Worm (Caenorhabditis elegans) whole organism, L2 larva: ENCODE measurements around the gene nspb-5.
"Not testable (repeated sequence)": the region's sequence is repeated elsewhere in the genome, so short reads cannot be mapped to it uniquely, and the experiment has no call there.

ENCODE experiments used
- C34F6.9 ChIP-seq: fragments of 150-350 bp; optimal IDR thresholded peaks from 2 replicates; lab custom pipeline; 2014; ENCODE audit warnings: missing biosample characterization, missing genetic modification characterization
- F13H6.1 ChIP-seq: sonication (generic microtip); optimal IDR thresholded peaks from 2 replicates; lab custom pipeline; 2016; ENCODE audit warnings: missing genetic modification characterization, missing compliant biosample characterization
- R02D3.7 ChIP-seq: fragments of 150-350 bp; optimal IDR thresholded peaks from 2 replicates; lab custom pipeline; 2014; ENCODE audit warnings: missing biosample characterization, missing genetic modification characterization
- ZK546.5 ChIP-seq: sonication (generic microtip); optimal IDR thresholded peaks from 2 replicates; lab custom pipeline; 2017; ENCODE audit warnings: missing biosample characterization, missing genetic modification characterization
- blmp-1 ChIP-seq: sonication (generic microtip); optimal IDR thresholded peaks from 2 replicates; lab custom pipeline; 2017; ENCODE audit warnings: missing genetic modification characterization, mild to moderate bottlenecking, missing compliant biosample characterization, antibody characterized with exemption, moderate library complexity; ENCODE audit not compliant: insufficient read depth
- ceh-82 ChIP-seq: fragments of 150-350 bp; optimal IDR thresholded peaks from 2 replicates; lab custom pipeline; 2014; ENCODE audit warnings: missing biosample characterization, missing genetic modification characterization
- crh-2 ChIP-seq: sonication (generic microtip); optimal IDR thresholded peaks from 2 replicates; lab custom pipeline; 2017; ENCODE audit warnings: missing biosample characterization, missing genetic modification characterization
- dmd-4 ChIP-seq: sonication (generic microtip); optimal IDR thresholded peaks from 2 replicates; lab custom pipeline; 2017; ENCODE audit warnings: missing biosample characterization, missing genetic modification characterization
- egl-27 ChIP-seq: sonication (generic microtip); optimal IDR thresholded peaks from 3 replicates; lab custom pipeline; 2017; ENCODE audit warnings: missing biosample characterization, missing genetic modification reagents, missing genetic modification characterization
- fos-1 ChIP-seq: fragments of 150-350 bp; optimal IDR thresholded peaks from 2 replicates; lab custom pipeline; 2014; ENCODE audit warnings: missing biosample characterization, missing genetic modification characterization
- gmeb-1 ChIP-seq: fragments of 150-350 bp; optimal IDR thresholded peaks from 2 replicates; lab custom pipeline; 2014; ENCODE audit warnings: missing biosample characterization, missing genetic modification characterization
- lin-11 ChIP-seq: fragments of 150-350 bp; sonication (generic microtip); optimal IDR thresholded peaks from 2 replicates; lab custom pipeline; 2014; ENCODE audit warnings: missing biosample characterization, missing genetic modification characterization, inconsistent platforms, mixed read lengths
- lin-13 ChIP-seq: fragments of 150-350 bp; optimal IDR thresholded peaks from 2 replicates; lab custom pipeline; 2014; ENCODE audit warnings: missing biosample characterization, missing genetic modification reagents, missing genetic modification characterization
- lsy-2 ChIP-seq, 2 experiments: fragments of 150-350 bp in 1 of 2; sonication (generic microtip) in 1 of 2; optimal IDR thresholded peaks; 2 replicates each; lab custom pipeline; 2014 to 2017; ENCODE audit warnings: missing biosample characterization in 2 of 2, missing genetic modification characterization in 2 of 2
- mab-5 ChIP-seq: fragments of 150-350 bp; optimal IDR thresholded peaks from 2 replicates; lab custom pipeline; 2014; ENCODE audit warnings: missing biosample characterization, missing genetic modification characterization
- mbf-1 ChIP-seq: sonication (generic microtip); optimal IDR thresholded peaks from 2 replicates; lab custom pipeline; 2017; ENCODE audit warnings: missing biosample characterization, missing genetic modification characterization
- mdl-1 ChIP-seq, 2 experiments: fragments of 150-350 bp in 1 of 2; sonication (generic microtip) in 1 of 2; optimal IDR thresholded peaks; 2 replicates each; lab custom pipeline; 2017; ENCODE audit warnings: missing biosample characterization in 2 of 2, missing genetic modification characterization in 2 of 2
- nhr-11 ChIP-seq: fragments of 150-350 bp; optimal IDR thresholded peaks from 2 replicates; lab custom pipeline; 2014; ENCODE audit warnings: missing biosample characterization, missing genetic modification characterization
- nhr-12 ChIP-seq: fragments of 150-350 bp; optimal IDR thresholded peaks from 2 replicates; lab custom pipeline; 2014; ENCODE audit warnings: missing biosample characterization, missing genetic modification characterization
- nhr-129 ChIP-seq: fragments of 150-350 bp; optimal IDR thresholded peaks from 2 replicates; lab custom pipeline; 2014; ENCODE audit warnings: missing biosample characterization, missing genetic modification characterization
- nhr-23 ChIP-seq: fragments of 150-350 bp; optimal IDR thresholded peaks from 2 replicates; lab custom pipeline; 2014; ENCODE audit warnings: missing biosample characterization, missing genetic modification reagents, missing genetic modification characterization
- nhr-237 ChIP-seq: fragments of 150-350 bp; optimal IDR thresholded peaks from 2 replicates; lab custom pipeline; 2014; ENCODE audit warnings: missing biosample characterization, missing genetic modification characterization
- nhr-25 ChIP-seq: fragments of 150-350 bp; sonication (generic microtip); optimal IDR thresholded peaks from 3 replicates; lab custom pipeline; 2014; ENCODE audit warnings: missing biosample characterization, missing genetic modification characterization
- nhr-6 ChIP-seq: fragments of 150-350 bp; optimal IDR thresholded peaks from 2 replicates; lab custom pipeline; 2014; ENCODE audit warnings: missing biosample characterization, missing genetic modification characterization
- peb-1 ChIP-seq: fragments of 150-350 bp; optimal IDR thresholded peaks from 2 replicates; lab custom pipeline; 2014; ENCODE audit warnings: missing biosample characterization, missing genetic modification characterization
- skn-1 ChIP-seq: sonication (generic microtip); optimal IDR thresholded peaks from 2 replicates; lab custom pipeline; 2017; ENCODE audit warnings: missing biosample characterization, missing genetic modification characterization
- sma-9 ChIP-seq, 2 experiments: fragments of 150-350 bp in 1 of 2; sonication (generic microtip) in 1 of 2; optimal IDR thresholded peaks; 2 replicates each; lab custom pipeline; 2014 to 2016; ENCODE audit warnings: missing genetic modification characterization in 2 of 2, mild to moderate bottlenecking in 1 of 2, missing biosample characterization in 1 of 2, missing compliant biosample characterization in 1 of 2, missing genetic modification reagents in 1 of 2, moderate library complexity in 1 of 2
- snpc-4 ChIP-seq: fragments of 150-350 bp; optimal IDR thresholded peaks from 2 replicates; lab custom pipeline; 2014; ENCODE audit warnings: missing biosample characterization, missing genetic modification characterization
- unc-39 ChIP-seq: fragments of 150-350 bp; optimal IDR thresholded peaks from 2 replicates; lab custom pipeline; 2014; ENCODE audit warnings: missing biosample characterization, missing genetic modification characterization
- unc-55 ChIP-seq: fragments of 150-350 bp; sonication (generic microtip); optimal IDR thresholded peaks from 3 replicates; lab custom pipeline; 2014; ENCODE audit warnings: missing biosample characterization, missing genetic modification reagents, missing genetic modification characterization
- zag-1 ChIP-seq: fragments of 150-350 bp; optimal IDR thresholded peaks from 2 replicates; lab custom pipeline; 2014; ENCODE audit warnings: missing biosample characterization, missing genetic modification characterization
- ztf-4 ChIP-seq: fragments of 150-350 bp; optimal IDR thresholded peaks from 2 replicates; lab custom pipeline; 2014; ENCODE audit warnings: missing biosample characterization, missing genetic modification characterization

Gene nspb-5

DNA sequence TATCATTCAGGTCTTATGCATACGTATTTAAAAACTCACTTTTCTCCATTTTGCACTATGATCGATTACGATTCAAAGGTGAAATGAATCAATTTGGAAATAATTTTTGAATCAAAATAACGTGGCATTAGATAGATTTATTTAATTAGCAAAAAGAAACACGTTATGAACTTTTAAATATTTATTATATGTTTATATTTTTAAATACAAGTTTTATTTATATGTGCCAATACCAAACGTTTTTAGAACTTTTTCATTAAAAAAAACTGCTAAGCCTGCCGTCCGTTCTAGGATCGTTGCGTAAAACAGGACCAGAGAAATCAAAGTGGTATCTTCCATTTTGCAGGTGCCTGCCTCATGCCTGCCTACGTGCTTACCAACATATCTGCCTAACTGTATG is 1.5 kb upstream of the nspb-5 start, which contains the start of gene F38A5.6:
F38A5.6 (minus strand) TSS at position 101 of the 400 bp plus-strand sequence.
- TF ChIP-seq dmd-4 (tag; lab: Kevin White, UChicago) (no peak), nhr-6 (tag; lab: Kevin White, UChicago) (no peak), lin-11 (tag; lab: Kevin White, UChicago) (no peak), nhr-11 (tag; lab: Kevin White, UChicago) (no peak), unc-39 (no peak), nhr-23 (no peak), lsy-2 (tag; optimal IDR thresholded peaks at IDR 0.05; lab: Kevin White, UChicago) (no peak), nhr-25 (tag; lab: Kevin White, UChicago) (no peak), sma-9 (GFP tag; optimal IDR thresholded peaks at IDR 0.05; lab: Kevin White, UChicago) (no peak), sma-9 (tag; optimal IDR thresholded peaks at IDR 0.05; lab: Kevin White, UChicago) (no peak), ztf-4 (no peak), blmp-1 (tag; lab: Kevin White, UChicago) (no peak), nhr-12 (no peak), ceh-82 (tag; lab: Kevin White, UChicago) (no peak), mbf-1 (tag; lab: Kevin White, UChicago) (no peak)

DNA sequence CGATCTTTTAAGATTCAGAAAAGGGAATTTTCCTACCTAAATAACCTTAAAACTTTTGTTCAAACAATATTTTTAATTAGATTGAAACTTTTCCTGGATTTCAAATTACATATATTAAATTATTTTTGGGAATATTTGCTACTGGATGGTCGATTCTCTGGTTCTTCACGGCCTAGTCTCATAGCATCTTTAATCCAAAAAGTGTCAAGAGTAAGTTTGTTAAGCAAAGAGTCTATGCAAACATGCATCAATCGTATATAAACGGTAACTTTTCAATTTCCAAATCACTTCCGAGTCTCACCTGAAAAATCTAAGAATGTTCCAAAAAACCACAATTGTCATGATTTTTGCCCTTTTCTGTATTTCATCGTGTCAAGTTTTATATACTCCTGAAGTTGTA is 922 bp upstream of the nspb-5 start, which contains the start of gene nspb-4:
nspb-4 (plus strand) TSS at position 301 of the 400 bp plus-strand sequence.
- TF ChIP-seq lsy-2 (tag; optimal IDR thresholded peaks at IDR 0.05; lab: Kevin White, UChicago); lin-13 (GFP tag; lab: Kevin White, UChicago); nhr-25 (tag; lab: Kevin White, UChicago): not testable (repeated sequence)

DNA sequence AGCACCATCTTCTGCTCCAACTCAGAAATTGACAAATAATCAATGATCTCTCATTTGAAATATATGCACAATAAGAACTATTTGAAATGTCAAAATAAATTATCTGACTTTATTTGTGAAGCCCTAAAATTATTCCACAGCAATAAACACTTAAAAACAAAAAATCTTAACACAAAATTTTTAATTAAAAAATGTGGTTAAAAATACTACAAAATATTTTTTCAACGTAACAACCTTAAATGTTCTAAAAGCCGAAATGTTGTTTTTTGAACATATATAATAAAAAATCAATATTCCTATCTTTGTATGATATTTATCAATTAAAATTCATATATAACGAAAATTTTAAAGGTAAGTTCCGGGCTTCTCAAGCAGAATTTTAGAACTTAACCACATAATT is 607 bp downstream of the nspb-5 start, which contains the start of gene F38A5.8:
F38A5.8 (plus strand) TSS at position 301 of the 400 bp plus-strand sequence.
- TF ChIP-seq F13H6.1 (no peak), mdl-1 (tag; optimal IDR thresholded peaks at IDR 0.05; lab: Kevin White, UChicago) (no peak), egl-27 (no peak), mab-5 (tag; lab: Kevin White, UChicago) (no peak), unc-55 (GFP tag; lab: Kevin White, UChicago) (no peak), peb-1 (tag; lab: Kevin White, UChicago) (no peak), sma-9 (GFP tag; optimal IDR thresholded peaks at IDR 0.05; lab: Kevin White, UChicago) (no peak), sma-9 (tag; optimal IDR thresholded peaks at IDR 0.05; lab: Kevin White, UChicago) (no peak), crh-2 (tag; lab: Kevin White, UChicago) (no peak), nhr-25 (tag; lab: Kevin White, UChicago) (no peak), lin-13 (GFP tag; lab: Kevin White, UChicago) (no peak), nhr-237 (tag; lab: Kevin White, UChicago) (no peak), R02D3.7 (no peak), zag-1 (tag; lab: Kevin White, UChicago) (no peak), ZK546.5 (tag; lab: Kevin White, UChicago) (no peak), snpc-4 (no peak)

DNA sequence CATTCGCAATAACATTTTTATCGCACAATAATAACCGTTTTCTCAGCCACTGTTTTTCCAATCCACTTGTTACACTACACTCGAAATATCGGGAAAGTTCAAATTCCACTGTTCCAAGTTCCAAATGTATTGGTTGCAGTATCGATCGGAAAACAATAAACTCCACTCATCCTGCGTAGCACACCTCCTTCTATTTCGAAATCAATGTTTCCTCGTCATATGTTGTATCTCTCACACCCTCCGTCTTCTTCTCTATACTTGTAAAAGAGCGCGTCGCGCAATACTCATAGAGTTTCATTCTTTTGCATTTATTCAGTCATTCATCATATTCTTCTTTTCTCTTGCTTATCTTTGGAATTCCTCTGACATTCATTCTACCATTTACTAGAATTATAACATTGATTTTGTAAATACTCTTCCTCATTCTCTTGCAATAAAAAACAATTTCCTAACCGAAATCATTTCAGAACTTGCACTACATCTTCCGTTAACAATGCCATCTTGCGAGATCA is 2.4 kb downstream of the nspb-5 start, which contains the start of gene sup-36:
sup-36 (plus strand) TSS at position 462 of the 512 bp plus-strand sequence.
- no peak for TF ChIP-seq nhr-11 (tag; lab: Kevin White, UChicago)
- peak; percentile 47 for TF ChIP-seq fos-1 (tag; lab: Kevin White, UChicago)
- TF ChIP-seq gmeb-1 (tag; lab: Kevin White, UChicago), result no peak
- TF ChIP-seq sma-9 (GFP tag; optimal IDR thresholded peaks at IDR 0.05; lab: Kevin White, UChicago), result peak; percentile 18
- TF ChIP-seq sma-9 (tag; optimal IDR thresholded peaks at IDR 0.05; lab: Kevin White, UChicago), result no peak
- peak; percentile 12 for TF ChIP-seq crh-2 (tag; lab: Kevin White, UChicago)
- peak; percentile 74 for TF ChIP-seq unc-55 (GFP tag; lab: Kevin White, UChicago)
- no peak for TF ChIP-seq F13H6.1
- peak; percentile 62 for TF ChIP-seq nhr-129 (tag; lab: Kevin White, UChicago)
- TF ChIP-seq C34F6.9, result peak; percentile 51
- TF ChIP-seq, all 48 proteins: peak for 6

DNA sequence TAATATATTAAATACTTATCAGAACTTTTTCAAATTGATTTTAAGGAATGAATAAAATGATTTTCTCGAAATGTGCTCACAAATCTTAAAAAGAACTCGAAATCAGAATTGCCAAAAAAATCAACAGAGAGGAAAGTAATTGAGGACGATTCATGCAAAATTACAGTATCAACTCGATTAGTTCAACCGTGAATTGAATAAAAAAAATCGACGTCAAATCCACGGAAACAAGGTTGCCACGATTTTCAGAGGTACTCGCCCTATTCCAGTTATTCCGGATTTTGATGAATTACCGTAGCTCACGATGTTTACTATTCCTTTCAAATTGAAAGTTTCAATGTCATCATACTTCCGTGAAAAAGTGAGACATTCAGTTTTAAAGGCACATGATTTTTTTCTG is 3.5 kb downstream of the nspb-5 start, which contains the start of gene F15B10.3:
F15B10.3 (plus strand) TSS at position 301 of the 400 bp plus-strand sequence.
- TF ChIP-seq peb-1 (tag; lab: Kevin White, UChicago) (no peak), R02D3.7 (no peak), crh-2 (tag; lab: Kevin White, UChicago) (no peak), nhr-129 (tag; lab: Kevin White, UChicago) (no peak), skn-1 (tag; lab: Kevin White, UChicago) (no peak), mbf-1 (tag; lab: Kevin White, UChicago) (no peak), unc-55 (GFP tag; lab: Kevin White, UChicago) (no peak)
